Fruit fly (Drosophila melanogaster) whole organism, embryonic: ENCODE data around the gene CG42237.
A peak's percentile ranks its signal among the peaks of the same experiment; 100 is the strongest.

Experiments
- Asciz ChIP-seq: fragments of 200-800 bp; sonication (Bioruptor generic); optimal IDR thresholded peaks from 2 replicates; lab custom pipeline; 2017; ENCODE audit warnings: missing biosample characterization, mild to moderate bottlenecking, missing genetic modification characterization, missing genetic modification reagents
- CG10209 ChIP-seq: fragments of 200-800 bp; sonication (Bioruptor generic); optimal IDR thresholded peaks from 3 replicates; lab custom pipeline; 2017; ENCODE audit warnings: missing biosample characterization, mild to moderate bottlenecking, missing genetic modification characterization, missing genetic modification reagents
- CG11504 ChIP-seq: fragments of 200-800 bp; sonication (Bioruptor generic); optimal IDR thresholded peaks from 3 replicates; lab custom pipeline; 2019; ENCODE audit warnings: missing biosample characterization, mild to moderate bottlenecking, missing genetic modification characterization, moderate library complexity
- CG13424 ChIP-seq: fragments of 200-800 bp; sonication (Bioruptor generic); optimal IDR thresholded peaks from 2 replicates; lab custom pipeline; 2019; ENCODE audit warnings: missing biosample characterization, mild to moderate bottlenecking, missing genetic modification characterization, moderate library complexity
- CG14441 ChIP-seq: fragments of 200-800 bp; sonication (Bioruptor generic); IDR thresholded peaks from 2 replicates; pipeline ENCODE4 v1.3.6; 2022; ENCODE audit warnings: missing biosample characterization, missing genetic modification characterization
- CG15269 ChIP-seq: fragments of 200-800 bp; sonication (Bioruptor generic); optimal IDR thresholded peaks from 2 replicates; lab custom pipeline; 2018; ENCODE audit warnings: missing biosample characterization, mild to moderate bottlenecking, missing genetic modification characterization, moderate library complexity
- CG15601 ChIP-seq: fragments of 200-800 bp; sonication (Bioruptor generic); optimal IDR thresholded peaks from 3 replicates; lab custom pipeline; 2019; ENCODE audit warnings: missing biosample characterization, mild to moderate bottlenecking, missing genetic modification characterization, moderate library complexity
- CG1602 ChIP-seq: fragments of 200-800 bp; sonication (Bioruptor generic); optimal IDR thresholded peaks from 3 replicates; lab custom pipeline; 2016; ENCODE audit warnings: missing biosample characterization, missing genetic modification characterization
- CG1647 ChIP-seq: fragments of 200-800 bp; sonication (Bioruptor generic); optimal IDR thresholded peaks from 3 replicates; lab custom pipeline; 2016; ENCODE audit warnings: missing biosample characterization, missing genetic modification characterization
- CG2889 ChIP-seq: fragments of 200-800 bp; sonication (Bioruptor generic); IDR thresholded peaks from 3 replicates; pipeline ENCODE4 v1.3.6; 2022; ENCODE audit warnings: missing biosample characterization, missing genetic modification characterization
- CG31388 ChIP-seq: fragments of 200-800 bp; sonication (Bioruptor generic); optimal IDR thresholded peaks from 2 replicates; lab custom pipeline; 2016; ENCODE audit warnings: missing biosample characterization, missing genetic modification characterization
- CG32767 ChIP-seq: fragments of 200-800 bp; sonication (Bioruptor generic); IDR thresholded peaks from 2 replicates; pipeline ENCODE4 v1.3.6; 2022; ENCODE audit warnings: missing biosample characterization, missing genetic modification characterization
- CG42726 ChIP-seq: fragments of 200-800 bp; sonication (Bioruptor generic); IDR thresholded peaks from 2 replicates; pipeline ENCODE4 v1.3.6; 2022; ENCODE audit warnings: missing biosample characterization, missing genetic modification characterization; ENCODE audit not compliant: partially characterized antibody
- CG4404 ChIP-seq: fragments of 200-800 bp; sonication (Bioruptor generic); IDR thresholded peaks from 2 replicates; pipeline ENCODE4 v1.3.6; 2022; ENCODE audit warnings: missing biosample characterization, missing genetic modification characterization
- CG6272 ChIP-seq: fragments of 200-800 bp; sonication (Bioruptor generic); IDR thresholded peaks from 2 replicates; pipeline ENCODE4 v1.3.6; 2022; ENCODE audit warnings: missing biosample characterization, missing genetic modification characterization
- CG6689 ChIP-seq: fragments of 200-800 bp; sonication (Bioruptor generic); IDR thresholded peaks from 2 replicates; pipeline ENCODE4 v1.3.6; 2022; ENCODE audit warnings: missing biosample characterization, missing genetic modification characterization
- CG7786 ChIP-seq: fragments of 200-800 bp; sonication (Bioruptor generic); optimal IDR thresholded peaks from 2 replicates; lab custom pipeline; 2016; ENCODE audit warnings: missing biosample characterization, missing genetic modification characterization
- CG8359 ChIP-seq: fragments of 200-800 bp; sonication (Bioruptor generic); optimal IDR thresholded peaks from 2 replicates; lab custom pipeline; 2017; ENCODE audit warnings: missing biosample characterization, mild to moderate bottlenecking, missing genetic modification characterization, borderline replicate concordance
- CG9932 ChIP-seq: fragments of 200-800 bp; sonication (Bioruptor generic); IDR thresholded peaks from 2 replicates; pipeline ENCODE4 v1.3.6; 2022; ENCODE audit warnings: missing biosample characterization, missing genetic modification characterization
- D ChIP-seq, 2 experiments: fragments of 200-800 bp in 1 of 2; fragments of >200 bp in 1 of 2; sonication (Bioruptor generic) in 1 of 2; optimal IDR thresholded peaks; 2 replicates in 1 of 2; 3 replicates in 1 of 2; lab custom pipeline; 2017; ENCODE audit warnings: mild to moderate bottlenecking in 1 of 2, missing biosample characterization in 1 of 2, missing genetic modification characterization in 1 of 2, missing genetic modification reagents in 1 of 2
- D19B ChIP-seq: fragments of 200-800 bp; sonication (Bioruptor generic); optimal IDR thresholded peaks from 2 replicates; lab custom pipeline; 2017; ENCODE audit warnings: missing biosample characterization, mild to moderate bottlenecking, missing genetic modification characterization
- Dip3 ChIP-seq: fragments of 200-800 bp; sonication (Bioruptor generic); optimal IDR thresholded peaks from 3 replicates; lab custom pipeline; 2016; ENCODE audit warnings: missing biosample characterization, missing genetic modification characterization
- E2f1 ChIP-seq: fragments of 200-800 bp; sonication (Bioruptor generic); IDR thresholded peaks from 2 replicates; pipeline ENCODE4 v1.3.6; 2022; ENCODE audit warnings: missing biosample characterization, missing genetic modification characterization
- Gsc ChIP-seq: fragments of 200-800 bp; sonication (Bioruptor generic); IDR thresholded peaks from 2 replicates; pipeline ENCODE4 v1.3.6; 2022; ENCODE audit warnings: missing biosample characterization, missing genetic modification characterization
- H15 ChIP-seq: fragments of 200-800 bp; sonication (Bioruptor generic); IDR thresholded peaks from 3 replicates; pipeline ENCODE4 v1.3.6; 2022; ENCODE audit warnings: missing biosample characterization, missing genetic modification characterization
- HmgD ChIP-seq: fragments of 200-800 bp; sonication (Bioruptor generic); optimal IDR thresholded peaks from 3 replicates; lab custom pipeline; 2016; ENCODE audit warnings: missing biosample characterization, missing genetic modification characterization
- HmgZ ChIP-seq: fragments of 200-800 bp; sonication (Bioruptor generic); optimal IDR thresholded peaks from 2 replicates; lab custom pipeline; 2018; ENCODE audit warnings: missing biosample characterization, mild to moderate bottlenecking, missing genetic modification characterization
- Rx ChIP-seq: fragments of 200-800 bp; sonication (Bioruptor generic); IDR thresholded peaks from 2 replicates; pipeline ENCODE4 v1.3.6; 2022; ENCODE audit warnings: missing biosample characterization, missing genetic modification characterization
- Ssrp ChIP-seq: fragments of 200-800 bp; sonication (Bioruptor generic); optimal IDR thresholded peaks from 2 replicates; lab custom pipeline; 2018; ENCODE audit warnings: missing biosample characterization, mild to moderate bottlenecking, missing genetic modification characterization, moderate library complexity
- ab ChIP-seq: fragments of 200-800 bp; sonication (Bioruptor generic); optimal IDR thresholded peaks from 2 replicates; lab custom pipeline; 2016; ENCODE audit warnings: missing biosample characterization, missing genetic modification characterization
- abd-A ChIP-seq: fragments of 200-800 bp; sonication (Bioruptor generic); optimal IDR thresholded peaks from 3 replicates; lab custom pipeline; 2019; ENCODE audit warnings: missing biosample characterization, mild to moderate bottlenecking, missing genetic modification characterization, moderate library complexity
- amos ChIP-seq: fragments of 200-800 bp; sonication (Bioruptor generic); IDR thresholded peaks from 2 replicates; pipeline ENCODE4 v1.3.6; 2022; ENCODE audit warnings: missing biosample characterization, missing genetic modification characterization; ENCODE audit not compliant: partially characterized antibody
- ara ChIP-seq: fragments of 200-800 bp; sonication (Bioruptor generic); IDR thresholded peaks from 2 replicates; pipeline ENCODE4 v1.3.6; 2022; ENCODE audit warnings: missing biosample characterization, missing genetic modification characterization
- ato ChIP-seq: fragments of 200-800 bp; sonication (Bioruptor generic); IDR thresholded peaks from 2 replicates; pipeline ENCODE4 v1.3.6; 2022; ENCODE audit warnings: missing biosample characterization, missing genetic modification characterization; ENCODE audit not compliant: partially characterized antibody
- caup ChIP-seq: fragments of 200-800 bp; sonication (Bioruptor generic); optimal IDR thresholded peaks from 3 replicates; lab custom pipeline; 2017; ENCODE audit warnings: missing biosample characterization, mild to moderate bottlenecking, missing genetic modification characterization, moderate library complexity; ENCODE audit not compliant: severe bottlenecking
- ems ChIP-seq: fragments of 200-800 bp; sonication (Bioruptor generic); optimal IDR thresholded peaks from 3 replicates; lab custom pipeline; 2016; ENCODE audit warnings: missing biosample characterization, missing genetic modification characterization
- ewg ChIP-seq: fragments of 200-800 bp; sonication (Bioruptor generic); optimal IDR thresholded peaks from 3 replicates; lab custom pipeline; 2017; ENCODE audit warnings: mild to moderate bottlenecking, missing biosample characterization, missing genetic modification reagents, missing genetic modification characterization
- ftz-f1 ChIP-seq: fragments of 200-800 bp; sonication (Bioruptor generic); optimal IDR thresholded peaks from 2 replicates; lab custom pipeline; 2016; ENCODE audit warnings: missing biosample characterization, missing genetic modification characterization
- hb ChIP-seq: fragments of 200-800 bp; sonication (Bioruptor generic); IDR thresholded peaks from 3 replicates; pipeline ENCODE4 v1.3.6; 2022; ENCODE audit warnings: missing biosample characterization, missing genetic modification characterization; ENCODE audit not compliant: partially characterized antibody
- insv ChIP-seq, 2 experiments: fragments of 200-800 bp; sonication (Bioruptor generic); optimal IDR thresholded peaks; 3 replicates each; lab custom pipeline; 2016 to 2018; ENCODE audit warnings: missing biosample characterization in 2 of 2, missing genetic modification characterization in 2 of 2
- jumu ChIP-seq: fragments of 200-800 bp; sonication (Bioruptor generic); optimal IDR thresholded peaks from 3 replicates; lab custom pipeline; 2016; ENCODE audit warnings: missing biosample characterization, missing genetic modification characterization
- lilli ChIP-seq: fragments of 200-800 bp; sonication (Bioruptor generic); optimal IDR thresholded peaks from 3 replicates; lab custom pipeline; 2016; ENCODE audit warnings: missing biosample characterization, missing genetic modification characterization
- nmo ChIP-seq: fragments of 200-800 bp; sonication (Bioruptor generic); optimal IDR thresholded peaks from 2 replicates; lab custom pipeline; 2018; ENCODE audit warnings: missing biosample characterization, mild to moderate bottlenecking, missing genetic modification characterization, moderate library complexity
- seq ChIP-seq: fragments of 200-800 bp; sonication (Bioruptor generic); IDR thresholded peaks from 2 replicates; pipeline ENCODE4 v1.3.6; 2022; ENCODE audit warnings: missing biosample characterization, missing genetic modification characterization
- so ChIP-seq: fragments of 200-800 bp; sonication (Bioruptor generic); IDR thresholded peaks from 3 replicates; pipeline ENCODE4 v1.3.6; 2022; ENCODE audit warnings: missing biosample characterization, missing genetic modification characterization
- stc ChIP-seq: fragments of 200-800 bp; sonication (Bioruptor generic); IDR thresholded peaks from 2 replicates; pipeline ENCODE4 v1.3.6; 2022; ENCODE audit warnings: missing biosample characterization, missing genetic modification characterization
- wek ChIP-seq: fragments of 200-800 bp; sonication (Bioruptor generic); optimal IDR thresholded peaks from 3 replicates; lab custom pipeline; 2018; ENCODE audit warnings: missing biosample characterization, mild to moderate bottlenecking, missing genetic modification characterization, moderate library complexity
- wor ChIP-seq: fragments of 200-800 bp; sonication (Bioruptor generic); IDR thresholded peaks from 2 replicates; pipeline ENCODE4 v1.3.6; 2022; ENCODE audit warnings: missing biosample characterization, missing genetic modification characterization

The CG42237 gene

DNA sequence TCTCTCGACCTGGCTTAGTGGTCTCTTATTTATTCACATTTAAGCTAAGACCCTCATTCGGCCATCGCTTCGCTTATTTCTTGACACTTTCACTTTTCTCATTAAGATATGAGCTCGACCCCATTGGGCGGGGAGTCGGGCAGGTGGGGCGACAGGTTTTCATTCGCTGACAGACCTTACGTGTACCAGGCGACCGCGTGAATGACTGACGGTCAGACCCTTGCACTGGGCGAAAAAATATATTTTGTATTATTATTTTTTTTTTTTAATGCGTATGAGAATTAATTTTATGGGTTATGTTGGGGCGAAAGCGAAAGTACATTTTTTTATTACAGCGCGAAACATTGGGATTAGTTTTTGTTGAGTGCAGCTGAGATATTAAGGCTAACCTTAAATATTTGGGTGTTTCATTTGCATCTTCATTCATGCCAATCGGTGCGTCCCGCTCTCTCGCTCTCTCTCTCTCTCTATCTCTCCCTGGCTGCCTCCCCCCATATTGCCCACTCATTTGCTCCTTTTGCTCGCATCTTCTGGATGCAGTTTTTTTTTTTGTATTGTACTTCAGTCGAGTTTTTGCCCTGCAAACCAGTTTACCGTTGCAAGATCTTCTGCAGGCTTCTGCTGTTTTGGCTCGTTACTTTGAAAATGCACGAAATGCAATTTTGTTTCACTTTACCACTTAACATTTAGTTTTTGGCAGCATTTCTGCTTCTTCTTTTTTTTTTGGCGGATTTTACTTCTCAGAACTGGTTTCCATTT lies 22.2 kb downstream of the CG42237 start (continued):
- TF ChIP-seq ewg (GFP tag; lab: Kevin White, UChicago), result peak; percentile 43
- TF ChIP-seq lilli, result peak; percentile 29
- peak; percentile 69 for TF ChIP-seq stc (GFP tag; lab: Robert Waterston, UW)
- peak; percentile 66 for TF ChIP-seq CG14441 (GFP tag; lab: Robert Waterston, UW)
- TF ChIP-seq D19B (GFP tag; lab: Kevin White, UChicago), result no peak
- peak; percentile 49 for TF ChIP-seq abd-A (tag; lab: Kevin White, UChicago)
- no peak for TF ChIP-seq Dip3 (GFP tag; lab: Kevin White, UChicago)
- TF ChIP-seq CG9932 (GFP tag; lab: Robert Waterston, UW), result no peak
- TF ChIP-seq caup, result no peak
- TF ChIP-seq CG11504, result peak; percentile 70
- peak; percentile 50 for TF ChIP-seq CG15601
- TF ChIP-seq HmgZ (tag; lab: Kevin White, UChicago), result no peak
- no peak for TF ChIP-seq CG2889 (GFP tag; lab: Robert Waterston, UW)
- peak; percentile 70 for TF ChIP-seq wor (GFP tag; lab: Robert Waterston, UW)
- peak; percentile 51; the same call in 1 of the 2 replicates for TF ChIP-seq E2f1
- no peak for TF ChIP-seq D (optimal IDR thresholded peaks at IDR 0.05; lab: Kevin White, UChicago)
- TF ChIP-seq D (GFP tag; optimal IDR thresholded peaks at IDR 0.05; lab: Kevin White, UChicago), result peak; percentile 38
- TF ChIP-seq CG13424, result peak; percentile 50
- TF ChIP-seq hb, result no peak
- TF ChIP-seq seq, result peak; percentile 67; the same call in 1 of the 2 replicates
- peak; percentile 70 for TF ChIP-seq CG6689
- TF ChIP-seq amos (GFP tag; lab: Robert Waterston, UW), result no peak
- TF ChIP-seq CG31388 (GFP tag; lab: Kevin White, UChicago), result no peak
- TF ChIP-seq CG10209 (GFP tag; lab: Kevin White, UChicago), result peak; percentile 59
- TF ChIP-seq Gsc (GFP tag; lab: Robert Waterston, UW), result no peak
- TF ChIP-seq insv (GFP tag; optimal IDR thresholded peaks at IDR 0.05; lab: Kevin White, UChicago), result no peak
- TF ChIP-seq CG8359 (GFP tag; lab: Kevin White, UChicago), result no peak
- peak; percentile 72 for TF ChIP-seq nmo (GFP tag; lab: Kevin White, UChicago)
- TF ChIP-seq CG1647 (GFP tag; lab: Kevin White, UChicago), result no peak
- no peak for TF ChIP-seq HmgD (GFP tag; lab: Kevin White, UChicago)
- TF ChIP-seq Asciz (GFP tag; lab: Kevin White, UChicago), result peak; percentile 50
- 0 out of 2 replicates have a peak, but pooled peaks have one; percentile 8 for TF ChIP-seq CG4404
- peak; percentile 24; the same call in 1 of the 2 replicates for TF ChIP-seq CG6272
- no peak for TF ChIP-seq wek
- peak; percentile 66; the same call in 1 of the 2 replicates for TF ChIP-seq ara (GFP tag; lab: Robert Waterston, UW)
- no peak for TF ChIP-seq jumu
- TF ChIP-seq ems (GFP tag; lab: Kevin White, UChicago), result peak; percentile 34
- TF ChIP-seq CG1602, result no peak
- peak; percentile 47; the same call in 1 of the 2 replicates for TF ChIP-seq Rx
- TF ChIP-seq CG7786 (GFP tag; lab: Kevin White, UChicago), result no peak
- no peak for TF ChIP-seq ab (GFP tag; lab: Kevin White, UChicago)
- no peak for TF ChIP-seq ato (GFP tag; lab: Robert Waterston, UW)
- TF ChIP-seq Ssrp (tag; lab: Kevin White, UChicago), result peak; percentile 28
- no peak for TF ChIP-seq CG42726 (GFP tag; lab: Robert Waterston, UW)
- TF ChIP-seq CG15269, result peak; percentile 15
- peak; percentile 67; the same call in 1 of the 3 replicates for TF ChIP-seq so
- peak; percentile 74; the same call in 2 of the 3 replicates for TF ChIP-seq H15 (GFP tag; lab: Robert Waterston, UW)
- TF ChIP-seq ftz-f1, result no peak
- 0 out of 2 replicates have a peak, but pooled peaks have one; percentile 53 for TF ChIP-seq CG32767 (GFP tag; lab: Robert Waterston, UW)
